Fruit fly (Drosophila melanogaster): ENCODE measurements around the gene CG6686.
A peak's percentile ranks its signal among the peaks of the same experiment; 100 is the strongest.

Gene CG6686

DNA sequence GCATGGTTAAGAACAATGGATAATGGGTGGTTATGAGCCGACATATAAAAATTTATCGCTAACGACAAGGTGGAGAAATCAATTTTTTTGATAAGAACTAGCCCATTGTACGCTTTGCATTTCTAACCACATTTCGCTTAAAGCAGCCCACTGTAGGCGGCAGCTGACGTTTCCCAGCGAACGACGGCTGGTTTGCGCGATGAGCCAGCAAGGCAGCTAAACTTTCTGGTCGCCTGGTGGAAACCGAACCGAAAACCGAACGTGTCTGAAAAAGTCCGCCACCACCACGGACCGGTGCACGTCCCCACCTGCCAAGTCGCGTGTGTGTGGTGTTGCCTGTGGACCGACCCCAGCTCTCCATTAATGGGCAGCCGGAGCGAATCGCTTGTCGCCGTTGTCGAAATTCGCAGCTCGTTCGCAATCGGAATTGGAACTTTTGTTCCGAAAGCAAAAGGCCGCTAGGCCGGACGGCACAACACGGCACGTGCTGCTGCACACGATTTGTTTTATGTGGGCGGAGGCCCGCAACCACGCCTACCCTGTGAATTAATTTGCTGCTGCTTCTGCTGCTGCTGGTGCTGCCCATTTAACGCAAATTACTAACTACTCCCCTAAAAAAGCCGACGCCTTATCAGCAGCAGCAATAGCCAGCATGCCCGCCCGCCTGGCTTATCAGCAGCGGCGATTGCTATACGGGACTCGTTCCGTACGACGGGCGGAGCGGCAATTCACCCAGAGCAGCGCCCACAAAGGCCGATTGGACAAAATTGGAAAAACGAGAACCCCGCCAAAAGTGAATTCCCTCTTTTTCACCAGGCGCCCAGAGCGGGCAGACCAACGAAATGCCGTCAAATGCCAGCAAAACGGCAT lies 15.3 kb upstream of the CG6686 start (continued):
- TF ChIP-seq CG8281 (tag; optimal IDR thresholded peaks at IDR 0.05) (no peak), CG10959 (GFP tag; IDR thresholded peaks at IDR 0.05) (no peak), CG33213 (GFP tag; optimal IDR thresholded peaks at IDR 0.05) (peak; percentile 10), sr (GFP tag; IDR thresholded peaks at IDR 0.05) (no peak), kay (GFP tag; optimal IDR thresholded peaks at IDR 0.05) (no peak), CG14965 (GFP tag; optimal IDR thresholded peaks at IDR 0.05; ENCODE audit: borderline replicate concordance) (no peak), sens (GFP tag) (peak; percentile 45), CG10462 (GFP tag; optimal IDR thresholded peaks at IDR 0.05) (peak; percentile 4), corto (GFP tag; optimal IDR thresholded peaks at IDR 0.05) (no peak), cato (GFP tag; optimal IDR thresholded peaks at IDR 0.05; ENCODE audit: borderline replicate concordance) (no peak), CG8388 (GFP tag; optimal IDR thresholded peaks at IDR 0.05) (peak; percentile 25), CG12155 (GFP tag; optimal IDR thresholded peaks at IDR 0.05) (peak; percentile 18), CG34376 (GFP tag; optimal IDR thresholded peaks at IDR 0.05) (peak; percentile 97), nerfin-1 (tag; optimal IDR thresholded peaks at IDR 0.05) (peak; percentile 83), CG11723 (GFP tag; optimal IDR thresholded peaks at IDR 0.05) (no peak), CG13287 (GFP tag; IDR thresholded peaks at IDR 0.05; ENCODE audit: partially characterized antibody) (no peak), pum (GFP tag; optimal IDR thresholded peaks at IDR 0.05) (no peak), sqz (GFP tag; optimal IDR thresholded peaks at IDR 0.05) (peak; percentile 30), crc (GFP tag; optimal IDR thresholded peaks at IDR 0.05) (no peak), croc (GFP tag; conservative IDR thresholded peaks at IDR 0.05) (no peak), Hmr (GFP tag; optimal IDR thresholded peaks at IDR 0.05) (peak; percentile 48), YL-1 (GFP tag; optimal IDR thresholded peaks at IDR 0.05) (no peak), tna (GFP tag; IDR thresholded peaks at IDR 0.05; ENCODE audit: partially characterized antibody) (no peak), fru (optimal IDR thresholded peaks at IDR 0.05) (no peak), da (GFP tag; optimal IDR thresholded peaks at IDR 0.05) (peak; percentile 64), Stat92E (GFP tag; optimal IDR thresholded peaks at IDR 0.05) (no peak), Dll (GFP tag; IDR thresholded peaks at IDR 0.05; ENCODE audit: partially characterized antibody) (no peak), sc (optimal IDR thresholded peaks at IDR 0.05) (no peak), sc (GFP tag; optimal IDR thresholded peaks at IDR 0.05) (no peak), CG17829 (tag; optimal IDR thresholded peaks at IDR 0.05) (peak; percentile 19), Usf (GFP tag; optimal IDR thresholded peaks at IDR 0.05) (no peak), CG12299 (tag; optimal IDR thresholded peaks at IDR 0.05) (peak; percentile 27), CG30403 (GFP tag; optimal IDR thresholded peaks at IDR 0.05) (peak; percentile 55), CG6272 (GFP tag; IDR thresholded peaks at IDR 0.05) (no peak; the same call in 1 of the 2 replicates), Ets97D (GFP tag; optimal IDR thresholded peaks at IDR 0.05) (no peak), E2f2 (GFP tag; IDR thresholded peaks at IDR 0.05) (no peak), peb (GFP tag; IDR thresholded peaks at IDR 0.05) (no peak), Rfx (GFP tag; IDR thresholded peaks at IDR 0.05) (no peak), danr (GFP tag; IDR thresholded peaks at IDR 0.05) (no peak), CG3995 (GFP tag; optimal IDR thresholded peaks at IDR 0.05) (no peak), prd (optimal IDR thresholded peaks at IDR 0.05) (no peak), prd (GFP tag; IDR thresholded peaks at IDR 0.05) (no peak), CG31441 (GFP tag; IDR thresholded peaks at IDR 0.05) (no peak), jigr1 (GFP tag; IDR thresholded peaks at IDR 0.05) (no peak), CG5953 (GFP tag; IDR thresholded peaks at IDR 0.05) (no peak), jing (GFP tag; optimal IDR thresholded peaks at IDR 0.05) (no peak), CG3726 (GFP tag; IDR thresholded peaks at IDR 0.05) (no peak), CG4730 (GFP tag; IDR thresholded peaks at IDR 0.05) (no peak), BEAF-32 (GFP tag; optimal IDR thresholded peaks at IDR 0.05) (no peak), sna (GFP tag; IDR thresholded peaks at IDR 0.05; ENCODE audit: partially characterized antibody) (no peak)

Measured in whole organism, embryonic.